Worm (Caenorhabditis elegans): ENCODE results near the gene T24E12.2.

DNA sequence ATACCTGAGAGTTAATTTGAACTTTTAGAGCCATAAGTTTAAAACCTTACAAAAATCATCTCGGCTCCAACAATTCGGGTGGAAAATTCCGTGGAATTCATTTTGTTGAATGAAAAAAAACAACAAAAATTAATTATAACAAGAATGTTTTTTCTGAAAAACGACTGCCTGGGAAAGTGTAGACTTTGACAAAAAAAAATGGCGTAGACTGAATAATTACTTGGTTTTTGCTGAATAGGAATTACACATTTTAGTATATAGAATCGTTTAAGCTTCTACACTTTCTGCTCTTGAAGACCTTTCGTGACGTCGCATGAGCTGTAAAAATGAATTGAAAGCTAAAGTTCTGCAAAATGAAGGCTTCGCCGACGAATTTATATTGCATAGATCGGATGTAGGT is 18.3 kb upstream of the T24E12.2 start, which contains the start of gene srx-112:
- TF ChIP-seq T22C8.4 (GFP tag; IDR thresholded peaks at IDR 0.05) = no peak
- no peak for TF ChIP-seq ref-1 (GFP tag; conservative IDR thresholded peaks at IDR 0.05)
- TF ChIP-seq tab-1 (GFP tag; IDR thresholded peaks at IDR 0.05) = no peak
- no peak for TF ChIP-seq flt-1 (GFP tag; IDR thresholded peaks at IDR 0.05)
- no peak for TF ChIP-seq ztf-29 (GFP tag; IDR thresholded peaks at IDR 0.05)
